Worm (Caenorhabditis elegans): ENCODE data around the gene nhr-22.

nhr-22 gene

DNA sequence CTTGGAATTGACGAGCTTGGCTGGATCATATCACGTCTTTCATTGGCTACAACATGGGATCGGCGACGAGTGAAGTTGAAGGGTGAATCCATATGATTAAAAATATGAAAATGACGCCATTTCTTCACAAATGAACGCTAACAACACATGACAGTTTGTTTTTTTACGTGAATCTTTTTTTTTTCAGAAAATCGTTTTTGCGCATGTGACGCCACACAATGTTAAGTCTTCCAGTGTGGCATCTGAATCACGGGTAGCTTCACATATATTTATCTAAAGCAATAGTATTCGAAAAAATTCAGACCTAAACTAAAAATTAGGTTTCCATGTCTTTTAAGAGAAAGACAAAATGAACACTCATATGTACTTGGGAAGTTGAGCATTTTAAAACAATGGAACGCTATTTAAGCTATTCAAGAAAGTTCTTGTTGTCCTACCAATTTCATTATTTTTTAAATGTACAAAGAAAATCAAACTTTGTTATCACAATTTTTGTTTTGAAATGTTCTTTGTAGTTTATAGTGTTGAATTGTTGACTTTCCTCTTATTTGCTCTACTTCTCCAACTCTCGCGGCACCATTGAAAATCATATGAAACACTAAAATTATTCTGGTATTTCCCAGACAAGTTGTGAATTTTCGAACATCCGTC, 35.4 kb upstream of the nhr-22 start, which contains the start of the genes lido-16 and plpp-1.2:
Gene lido-16, minus strand, starts transcription at position 101 of the 651 bp plus-strand sequence.
Gene plpp-1.2, plus strand, starts transcription at position 601 of the 651 bp plus-strand sequence.
- no peak for TF ChIP-seq ceh-24 (tag; optimal IDR thresholded peaks at IDR 0.05)
- no peak for TF ChIP-seq rnt-1 (tag; optimal IDR thresholded peaks at IDR 0.05)
- TF ChIP-seq unc-42 (tag; optimal IDR thresholded peaks at IDR 0.05) = no peak
- TF ChIP-seq K02D7.2 (tag; optimal IDR thresholded peaks at IDR 0.05) = no peak
- no peak for TF ChIP-seq ahr-1 (tag; optimal IDR thresholded peaks at IDR 0.05)
- no peak for TF ChIP-seq pros-1 (tag; optimal IDR thresholded peaks at IDR 0.05)
- no peak for TF ChIP-seq ttx-3 (tag; optimal IDR thresholded peaks at IDR 0.05)
- no peak for TF ChIP-seq npax-4 (tag; optimal IDR thresholded peaks at IDR 0.05)
- TF ChIP-seq C08G9.2 (tag; optimal IDR thresholded peaks at IDR 0.05) = no peak
- TF ChIP-seq F13H6.1 (tag; optimal IDR thresholded peaks at IDR 0.05) = no peak
- no peak for TF ChIP-seq unc-55 (GFP tag; optimal IDR thresholded peaks at IDR 0.05)
- TF ChIP-seq ama-1 (optimal IDR thresholded peaks at IDR 0.05) = no peak
- no peak for TF ChIP-seq hlh-6 (tag; optimal IDR thresholded peaks at IDR 0.05)

DNA sequence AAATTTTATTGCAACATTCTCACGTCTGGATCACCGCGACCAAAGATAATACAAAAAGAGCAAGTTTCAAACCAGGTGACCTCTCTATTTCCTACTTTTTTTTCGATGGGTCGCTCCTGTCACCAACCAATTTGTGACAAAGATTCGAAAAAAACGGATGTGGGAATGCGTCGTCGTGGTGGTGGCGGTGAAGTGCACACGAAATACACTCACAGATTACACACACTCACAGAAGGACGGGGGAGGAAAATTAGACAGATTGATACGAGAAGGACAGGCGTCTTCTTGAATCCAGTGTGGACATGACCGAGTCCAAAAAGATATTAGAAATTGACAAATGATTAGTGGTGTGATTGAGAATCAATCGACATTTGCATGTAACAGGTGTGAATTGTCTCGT, 33.2 kb upstream of the nhr-22 start:
- no peak for TF ChIP-seq elt-2 (tag; optimal IDR thresholded peaks at IDR 0.05)
- TF ChIP-seq hlh-13 (GFP tag; optimal IDR thresholded peaks at IDR 0.05) = no peak
- TF ChIP-seq nhr-11 (tag; optimal IDR thresholded peaks at IDR 0.05) = no peak
- TF ChIP-seq unc-55 (GFP tag; optimal IDR thresholded peaks at IDR 0.05) = peak; percentile 50

DNA sequence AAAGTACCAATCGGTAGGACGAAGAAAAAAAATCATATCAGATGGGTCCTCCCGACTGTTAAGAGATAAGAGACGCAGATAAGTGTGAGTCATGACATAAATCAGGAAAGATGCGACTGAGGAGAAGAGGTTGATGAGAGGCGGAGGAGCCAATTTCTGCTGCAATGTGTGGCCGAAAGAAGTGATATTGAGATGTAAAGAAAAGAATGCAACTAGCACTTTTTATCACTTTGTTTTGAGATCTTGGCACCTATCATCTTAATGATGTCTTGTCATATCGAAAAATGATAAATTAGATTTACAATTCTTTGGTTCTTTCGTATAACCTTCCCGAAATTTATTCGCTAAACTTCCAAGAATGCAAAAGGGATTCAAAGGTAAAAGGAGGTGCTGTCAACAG, 32.5 kb upstream of the nhr-22 start, which contains the start of gene del-10:
Gene del-10, minus strand, starts transcription at position 24 of the 400 bp plus-strand sequence.
- TF ChIP-seq ceh-18 (tag; optimal IDR thresholded peaks at IDR 0.05) (peak; percentile 15), unc-55 (GFP tag; optimal IDR thresholded peaks at IDR 0.05) (peak; percentile 39), hlh-13 (GFP tag; optimal IDR thresholded peaks at IDR 0.05) (no peak)

DNA sequence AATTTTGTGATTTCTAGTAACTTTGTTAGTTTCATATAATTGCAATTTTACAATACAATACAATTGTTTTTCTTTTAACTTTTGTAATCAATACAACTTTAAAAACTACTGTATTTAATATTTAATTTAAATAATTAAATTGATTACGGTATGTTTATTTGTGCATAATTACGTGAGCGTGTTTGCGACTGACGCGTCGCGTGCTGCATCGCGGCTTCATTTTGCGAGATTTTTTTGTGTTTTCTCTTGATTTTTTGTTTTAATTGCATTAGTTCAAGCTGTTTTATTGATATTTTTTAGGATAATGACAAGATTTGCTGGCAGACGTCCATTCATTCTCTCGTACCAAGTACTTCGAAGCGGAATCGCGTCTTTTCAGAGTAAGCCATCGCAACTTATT, 27.1 kb upstream of the nhr-22 start, which contains the start of gene T28D9.4:
Gene T28D9.4, plus strand, starts transcription at position 301 of the 400 bp plus-strand sequence.
- TF ChIP-seq F13H6.1 (tag; optimal IDR thresholded peaks at IDR 0.05) (no peak), T23F11.4 (GFP tag; optimal IDR thresholded peaks at IDR 0.05) (no peak), che-1 (tag; optimal IDR thresholded peaks at IDR 0.05) (no peak), pros-1 (tag; optimal IDR thresholded peaks at IDR 0.05) (no peak), mec-3 (tag; optimal IDR thresholded peaks at IDR 0.05; ENCODE audit: borderline replicate concordance) (no peak), ceh-31 (tag; optimal IDR thresholded peaks at IDR 0.05) (no peak)

DNA sequence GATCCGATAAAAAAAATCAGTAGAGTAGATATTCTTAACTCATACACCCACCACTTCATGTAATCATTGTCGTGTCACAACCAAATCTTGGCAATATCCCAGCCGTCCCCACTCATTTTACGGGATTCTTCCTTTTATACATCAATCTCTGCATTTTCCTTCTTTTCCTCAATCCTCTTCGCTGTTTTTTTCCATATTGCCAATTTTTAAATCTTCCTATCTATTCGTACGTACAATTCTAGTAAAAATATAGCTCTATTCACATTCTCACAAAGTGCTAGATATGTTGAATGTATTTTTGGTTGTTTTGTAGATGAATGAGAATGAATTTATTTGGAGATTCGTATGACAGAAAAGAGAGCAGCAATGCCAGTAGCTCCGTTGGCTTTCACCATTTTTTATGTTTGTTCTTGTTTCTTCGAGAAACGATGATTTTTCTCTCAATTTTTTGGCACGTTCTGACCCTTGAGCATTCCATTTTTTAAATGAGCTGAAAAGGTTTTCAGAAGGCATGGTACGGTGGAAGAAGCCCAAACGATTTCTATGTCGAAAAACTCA, 25.7 kb upstream of the nhr-22 start, which contains the start of gene T28D9.16:
Gene T28D9.16, plus strand, starts transcription at position 508 of the 558 bp plus-strand sequence.
- TF ChIP-seq unc-55 (GFP tag; optimal IDR thresholded peaks at IDR 0.05) (no peak), pag-3 (tag; optimal IDR thresholded peaks at IDR 0.05; ENCODE audit: borderline replicate concordance) (no peak)

DNA sequence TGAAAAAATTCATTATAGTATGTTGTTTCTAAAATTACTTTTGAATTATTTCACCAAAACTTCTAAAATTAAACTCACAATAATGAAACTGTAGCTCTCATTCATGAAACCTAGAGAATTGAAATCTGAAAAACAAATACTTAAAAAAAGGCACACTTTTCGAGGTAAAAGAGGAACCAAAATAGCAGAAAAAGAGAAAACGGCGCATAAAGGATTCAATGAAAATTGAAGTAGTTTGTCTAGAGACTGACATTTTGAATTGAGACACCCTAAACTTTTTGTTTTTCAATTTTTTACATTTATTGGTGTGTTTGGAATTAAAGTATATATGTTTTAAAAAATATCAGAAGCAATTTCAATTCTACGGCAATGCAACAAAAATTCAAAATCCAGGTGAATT, 21.4 kb upstream of the nhr-22 start, which contains the start of gene dgk-5:
Gene dgk-5, minus strand, starts transcription at position 101 of the 400 bp plus-strand sequence.
- TF ChIP-seq che-1 (tag; optimal IDR thresholded peaks at IDR 0.05) (no peak), ceh-2 (tag; optimal IDR thresholded peaks at IDR 0.05) (no peak), ceh-34 (tag; optimal IDR thresholded peaks at IDR 0.05) (no peak), hlh-15 (tag; optimal IDR thresholded peaks at IDR 0.05) (no peak), ceh-9 (tag; optimal IDR thresholded peaks at IDR 0.05) (no peak)

DNA sequence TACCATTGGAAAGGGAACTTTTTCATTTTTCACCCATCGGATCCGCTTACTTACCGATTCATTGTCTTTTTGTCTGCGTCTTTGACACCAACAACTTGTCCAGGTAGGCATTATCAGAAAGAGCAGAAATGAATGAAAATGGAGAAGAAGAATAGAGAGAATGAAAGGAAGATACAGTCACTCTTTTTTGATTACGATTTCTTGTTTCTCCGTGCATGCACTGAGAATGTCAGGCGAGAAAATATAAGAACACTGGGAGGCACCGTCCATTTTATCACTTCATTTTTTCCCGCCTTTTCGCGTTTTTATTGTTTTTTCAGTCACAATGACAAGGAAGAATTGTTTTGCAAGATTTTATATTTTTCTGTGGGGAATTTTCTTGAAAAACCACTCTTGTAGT, 19.7 kb upstream of the nhr-22 start:
- TF ChIP-seq rnt-1 (tag; optimal IDR thresholded peaks at IDR 0.05) (no peak), ceh-34 (tag; optimal IDR thresholded peaks at IDR 0.05) (no peak), unc-3 (GFP tag; conservative IDR thresholded peaks at IDR 0.05) (no peak), unc-3 (tag; optimal IDR thresholded peaks at IDR 0.05) (no peak), che-1 (tag; optimal IDR thresholded peaks at IDR 0.05) (no peak), hlh-6 (tag; optimal IDR thresholded peaks at IDR 0.05) (no peak), ceh-30 (tag; optimal IDR thresholded peaks at IDR 0.05) (no peak), ztf-16 (tag; optimal IDR thresholded peaks at IDR 0.05) (no peak), K09A11.1 (tag; optimal IDR thresholded peaks at IDR 0.05; ENCODE audit: insufficient read depth) (no peak), ceh-24 (tag; optimal IDR thresholded peaks at IDR 0.05) (no peak), eyg-1 (tag; optimal IDR thresholded peaks at IDR 0.05) (no peak), ceh-31 (tag; optimal IDR thresholded peaks at IDR 0.05) (no peak), nhr-11 (tag; optimal IDR thresholded peaks at IDR 0.05) (no peak), ama-1 (optimal IDR thresholded peaks at IDR 0.05) (no peak), lim-6 (tag; optimal IDR thresholded peaks at IDR 0.05) (no peak), pag-3 (tag; optimal IDR thresholded peaks at IDR 0.05; ENCODE audit: borderline replicate concordance) (no peak), C08G9.2 (tag; optimal IDR thresholded peaks at IDR 0.05) (no peak), pqm-1 (tag; optimal IDR thresholded peaks at IDR 0.05) (no peak), ceh-6 (GFP tag; optimal IDR thresholded peaks at IDR 0.05) (no peak), tbx-7 (tag; optimal IDR thresholded peaks at IDR 0.05) (no peak)

Data from whole organism, late embryonic.